Worm (Caenorhabditis elegans) whole organism, L2 larva: ENCODE results near the gene cnnm-1.

Experiments
- ceh-82 ChIP-seq: fragments of 150-350 bp; optimal IDR thresholded peaks from 2 replicates; lab custom pipeline; 2014; ENCODE audit warnings: missing biosample characterization, missing genetic modification characterization
- elt-3 ChIP-seq: sonication (generic microtip); optimal IDR thresholded peaks from 2 replicates; lab custom pipeline; 2017; ENCODE audit warnings: missing biosample characterization, missing genetic modification characterization
- nhr-23 ChIP-seq: fragments of 150-350 bp; optimal IDR thresholded peaks from 2 replicates; lab custom pipeline; 2014; ENCODE audit warnings: missing biosample characterization, missing genetic modification reagents, missing genetic modification characterization
- snpc-4 ChIP-seq: fragments of 150-350 bp; optimal IDR thresholded peaks from 2 replicates; lab custom pipeline; 2014; ENCODE audit warnings: missing biosample characterization, missing genetic modification characterization
- ztf-11 ChIP-seq: sonication (generic microtip); optimal IDR thresholded peaks from 2 replicates; lab custom pipeline; 2017; ENCODE audit warnings: missing biosample characterization, missing genetic modification characterization

- TF ChIP-seq nhr-23 (no peak), elt-3 (tag; lab: Kevin White, UChicago) (no peak), ceh-82 (no peak), ztf-11 (tag; lab: Kevin White, UChicago) (no peak), snpc-4 (tag; lab: Kevin White, UChicago) (no peak)
Measured at ce11 chrIV:17193491-17193890, 13.2 kb downstream of the cnnm-1 start.
